Comparison of ENCODE assay signal across 1 fruit fly cellular context in the genomic region with DNA sequence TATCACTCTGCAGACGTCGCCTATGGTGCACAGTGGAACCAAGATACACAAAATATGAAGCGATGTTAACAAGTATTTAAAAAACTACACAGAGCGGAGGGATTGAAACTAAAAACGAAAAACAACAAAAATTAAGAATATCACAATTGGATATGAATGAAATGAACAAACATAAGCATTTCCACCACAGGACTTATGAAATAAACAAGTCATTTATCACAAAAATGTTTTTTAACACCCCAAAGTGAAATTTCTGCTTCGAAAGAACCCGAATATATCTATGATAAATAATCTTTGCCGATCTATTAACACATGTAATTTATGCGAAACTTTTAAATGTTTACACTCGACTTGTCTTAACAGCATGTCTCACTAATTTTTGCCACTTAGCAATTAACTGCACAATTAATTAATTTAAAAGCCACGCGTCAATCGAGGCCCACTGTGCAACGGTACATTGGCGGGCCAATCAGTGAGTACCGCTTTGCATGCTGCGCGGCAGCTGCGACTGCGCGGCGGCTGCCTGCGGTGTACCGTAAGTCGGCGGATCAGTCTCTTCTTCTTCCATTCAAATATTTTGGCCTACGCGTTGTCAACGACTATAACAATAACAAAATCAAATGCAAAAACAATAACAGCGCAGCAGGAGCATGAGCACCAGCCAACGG.
TF ChIP-seq lines count a peak whose summit lies in the region.

No protein-coding gene starts in this region.

TF ChIP-seq in whole organism, embryonic, 481 proteins besides CTCF, POLR2A, EP300 and RAD21 (continued from another document):
- TF ChIP-seq gce (GFP tag; IDR thresholded peaks at IDR 0.05; lab: Robert Waterston, UW) (no peak), Stat92E (GFP tag; optimal IDR thresholded peaks at IDR 0.05; lab: Kevin White, UChicago) (no peak), Dll (GFP tag; IDR thresholded peaks at IDR 0.05; lab: Robert Waterston, UW; ENCODE audit: partially characterized antibody) (no peak), hkb (optimal IDR thresholded peaks at IDR 0.05; lab: Kevin White, UChicago) (no peak), hkb (GFP tag; IDR thresholded peaks at IDR 0.05; lab: Robert Waterston, UW) (peak; percentile 59), sug (tag; optimal IDR thresholded peaks at IDR 0.05; lab: Kevin White, UChicago) (no peak), CG3847 (GFP tag; IDR thresholded peaks at IDR 0.05; lab: Robert Waterston, UW) (no peak), lov (optimal IDR thresholded peaks at IDR 0.05; lab: Kevin White, UChicago) (no peak), lov (GFP tag; IDR thresholded peaks at IDR 0.05; lab: Robert Waterston, UW) (no peak), CG12236 (GFP tag; optimal IDR thresholded peaks at IDR 0.05; lab: Kevin White, UChicago) (peak; percentile 9), mam (GFP tag; optimal IDR thresholded peaks at IDR 0.05; lab: Kevin White, UChicago) (peak; percentile 2), zfh1 (GFP tag; IDR thresholded peaks at IDR 0.05; lab: Robert Waterston, UW) (0 out of 3 replicates have a peak, but pooled peaks have one; percentile 50), CG4328 (GFP tag; optimal IDR thresholded peaks at IDR 0.05; lab: Kevin White, UChicago) (no peak), Hsf (GFP tag; optimal IDR thresholded peaks at IDR 0.05; lab: Kevin White, UChicago) (peak; percentile 53), CG4282 (GFP tag; optimal IDR thresholded peaks at IDR 0.05; lab: Kevin White, UChicago) (no peak), zen2 (GFP tag; IDR thresholded peaks at IDR 0.05; lab: Robert Waterston, UW; ENCODE audit: partially characterized antibody) (no peak), crc (GFP tag; optimal IDR thresholded peaks at IDR 0.05; lab: Kevin White, UChicago) (no peak), maf-S (GFP tag; optimal IDR thresholded peaks at IDR 0.05; lab: Kevin White, UChicago) (no peak), BEAF-32 (GFP tag; optimal IDR thresholded peaks at IDR 0.05; lab: Kevin White, UChicago) (no peak), CHES-1-like (GFP tag; optimal IDR thresholded peaks at IDR 0.05; lab: Kevin White, UChicago) (no peak), MESR4 (GFP tag; optimal IDR thresholded peaks at IDR 0.05; lab: Kevin White, UChicago) (no peak), PHDP (tag; optimal IDR thresholded peaks at IDR 0.05; lab: Kevin White, UChicago) (peak; percentile 25), Pdp1 (GFP tag; optimal IDR thresholded peaks at IDR 0.05; lab: Kevin White, UChicago) (peak in 1 of 2 experiments; percentile 53)
